Fruit fly (Drosophila melanogaster) whole organism, wandering third instar larva: Measurements from ENCODE around the gene CG8944.

Experiments used
- Abd-B ChIP-seq: fragments of >200 bp; optimal IDR thresholded peaks from 2 replicates; lab custom pipeline; 2017; ENCODE audit warnings: missing biosample characterization, missing genetic modification characterization
- Dif ChIP-seq: fragments of 200-275, 200-300 bp; sonication (Bioruptor generic); optimal IDR thresholded peaks from 2 replicates; lab custom pipeline; 2018; ENCODE audit warnings: missing biosample characterization, missing genetic modification characterization; ENCODE audit not compliant: partially characterized antibody
- GATAd ChIP-seq: sonication (Bioruptor generic); optimal IDR thresholded peaks from 2 replicates; lab custom pipeline; 2016; ENCODE audit warnings: missing biosample characterization, missing genetic modification characterization
- HLH106 ChIP-seq: fragments of 200-800 bp; optimal IDR thresholded peaks from 3 replicates; lab custom pipeline; 2019; ENCODE audit warnings: missing biosample characterization, mild to moderate bottlenecking, missing genetic modification characterization, moderate library complexity
- Hr83 ChIP-seq: fragments of 200-300 bp; sonication (Bioruptor generic); optimal IDR thresholded peaks from 2 replicates; lab custom pipeline; 2016; ENCODE audit warnings: missing biosample characterization, mild to moderate bottlenecking, missing genetic modification characterization, moderate library complexity; ENCODE audit not compliant: poor library complexity, severe bottlenecking
- Mio ChIP-seq: sonication (Bioruptor generic); optimal IDR thresholded peaks from 2 replicates; lab custom pipeline; 2016; ENCODE audit warnings: missing biosample characterization, missing genetic modification characterization
- Myc ChIP-seq: fragments of >200 bp; optimal IDR thresholded peaks from 2 replicates; lab custom pipeline; 2017
- Sp1 ChIP-seq: fragments of 200-800 bp; sonication (Bioruptor generic); optimal IDR thresholded peaks from 3 replicates; lab custom pipeline; 2019; ENCODE audit warnings: missing biosample characterization, mild to moderate bottlenecking, missing genetic modification characterization, moderate library complexity
- brk ChIP-seq: fragments of 200-800 bp; sonication (Bioruptor generic); optimal IDR thresholded peaks from 2 replicates; lab custom pipeline; 2016; ENCODE audit warnings: missing biosample characterization, mild to moderate bottlenecking, missing genetic modification characterization
- dl ChIP-seq, 2 experiments: fragments of 175-275, 200-275 bp in 1 of 2; fragments of 200-275 bp in 1 of 2; sonication (Bioruptor generic); optimal IDR thresholded peaks; lab custom pipeline; 2018; ENCODE audit warnings: mild to moderate bottlenecking in 2 of 2, missing biosample characterization in 2 of 2, missing genetic modification characterization in 2 of 2, moderate library complexity in 2 of 2; ENCODE audit not compliant: partially characterized antibody in 2 of 2, insufficient read depth in 1 of 2
- ey ChIP-seq: fragments of 200-800 bp; sonication (Bioruptor generic); optimal IDR thresholded peaks from 2 replicates; lab custom pipeline; 2016; ENCODE audit warnings: missing biosample characterization, missing genetic modification characterization
- foxo ChIP-seq, 2 experiments: fragments of 200-800 bp; sonication (Bioruptor generic); optimal IDR thresholded peaks; 2 replicates in 1 of 2; 3 replicates in 1 of 2; lab custom pipeline; 2016 to 2017; ENCODE audit warnings: missing biosample characterization in 2 of 2, missing genetic modification characterization in 2 of 2
- fru ChIP-seq: fragments of 200-800 bp; sonication (Bioruptor generic); optimal IDR thresholded peaks from 3 replicates; lab custom pipeline; 2016; ENCODE audit warnings: missing biosample characterization, mild to moderate bottlenecking, missing genetic modification characterization
- jim ChIP-seq: fragments of 175-275, 200-325 bp; sonication (Bioruptor generic); optimal IDR thresholded peaks from 2 replicates; lab custom pipeline; 2016; ENCODE audit warnings: missing biosample characterization, mild to moderate bottlenecking, missing genetic modification characterization
- pan ChIP-seq: fragments of >200 bp; optimal IDR thresholded peaks from 2 replicates; lab custom pipeline; 2017
- rgr ChIP-seq: fragments of 200-800 bp; sonication (Bioruptor generic); optimal IDR thresholded peaks from 3 replicates; lab custom pipeline; 2016; ENCODE audit warnings: missing biosample characterization, mild to moderate bottlenecking, missing genetic modification characterization
- woc ChIP-seq: sonication (Bioruptor generic); optimal IDR thresholded peaks from 2 replicates; lab custom pipeline; 2016; ENCODE audit warnings: missing biosample characterization, mild to moderate bottlenecking, missing genetic modification characterization

CG8944 gene

dm6 chrX:15697581-15698208 lies 48.3 kb downstream of the CG8944 start (continued):
- TF ChIP-seq dl (GFP tag; optimal IDR thresholded peaks at IDR 0.05; lab: Kevin White, UChicago; ENCODE audit: insufficient read depth in 1 of 2, partially characterized antibody in 2 of 2) (no peak), Abd-B (GFP tag; lab: Kevin White, UChicago) (no peak), rgr (GFP tag; lab: Kevin White, UChicago) (peak; percentile 92), foxo (GFP tag; optimal IDR thresholded peaks at IDR 0.05; lab: Kevin White, UChicago) (peak in 1 of 2 experiments; percentile 95), Sp1 (peak; percentile 88), brk (no peak)

DNA sequence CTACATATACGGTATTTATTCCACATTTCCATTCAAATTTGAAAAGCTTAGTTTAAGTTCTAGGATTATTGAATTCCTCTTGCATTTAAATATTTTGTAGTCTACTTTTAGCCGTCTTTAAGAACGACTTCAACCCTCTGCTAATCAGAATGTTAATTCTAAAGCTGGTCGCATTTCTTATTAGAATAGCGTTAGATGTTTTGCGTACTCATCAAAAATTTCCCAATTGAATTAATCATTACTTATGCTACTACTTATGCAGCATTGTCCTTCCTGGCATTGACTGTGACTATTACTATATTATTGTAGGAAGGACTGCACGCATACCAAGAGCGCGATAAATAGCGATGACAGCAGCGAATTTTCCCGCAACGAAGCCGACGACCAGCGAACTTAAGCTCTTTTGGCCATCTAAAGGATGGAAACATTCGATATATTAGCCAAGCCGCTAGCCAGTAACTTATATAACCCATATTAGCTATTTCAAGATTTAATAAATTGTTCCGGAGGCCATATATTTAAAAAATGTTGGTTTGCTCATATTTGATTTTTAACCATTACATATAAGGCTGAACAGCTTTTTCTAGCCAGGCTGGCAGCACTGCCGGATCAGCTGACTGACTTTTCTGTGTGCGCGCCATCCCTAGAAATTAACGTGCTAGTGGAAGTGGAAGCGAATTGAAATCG lies 49.0 kb downstream of the CG8944 start, which contains the start of gene CG8128:
Gene CG8128, plus strand, starts transcription at position 641 of the 687 bp plus-strand sequence.
- TF ChIP-seq jim (GFP tag; lab: Kevin White, UChicago) (no peak), Dif (GFP tag; lab: Kevin White, UChicago) (no peak), foxo (GFP tag; optimal IDR thresholded peaks at IDR 0.05; lab: Kevin White, UChicago) (no peak), Hr83 (GFP tag; lab: Kevin White, UChicago) (no peak), Myc (lab: Kevin White, UChicago) (peak; percentile 93), Mio (GFP tag; lab: Kevin White, UChicago) (no peak), pan (no peak), GATAd (GFP tag; lab: Kevin White, UChicago) (no peak), ey (GFP tag; lab: Kevin White, UChicago) (peak; percentile 14), HLH106 (tag; lab: Kevin White, UChicago) (peak; percentile 31), woc (GFP tag; lab: Kevin White, UChicago) (peak; percentile 55), fru (GFP tag; lab: Kevin White, UChicago) (no peak)
- TF ChIP-seq, all 38 proteins: peak for 4
